Fruit fly (Drosophila melanogaster): Measurements from ENCODE around the gene Nepl14.

dm6 chr3R:22718937-22719606, 44.4 kb downstream of the Nepl14 start:
- TF ChIP-seq Vsx2 (GFP tag; optimal IDR thresholded peaks at IDR 0.05; ENCODE audit: partially characterized antibody): no peak
- TF ChIP-seq Dfd (GFP tag; optimal IDR thresholded peaks at IDR 0.05): no peak
- TF ChIP-seq fru (GFP tag; optimal IDR thresholded peaks at IDR 0.05): no peak
- TF ChIP-seq Sp1 (GFP tag; optimal IDR thresholded peaks at IDR 0.05): no peak
- no peak for TF ChIP-seq Abd-B (GFP tag; optimal IDR thresholded peaks at IDR 0.05)
- no peak for TF ChIP-seq Dif (GFP tag; optimal IDR thresholded peaks at IDR 0.05; ENCODE audit: partially characterized antibody)
